Fruit fly (Drosophila melanogaster) Kc167 (cell line): ENCODE results near the gene CG14369.

Experiments used
- Myc ChIP-seq: fragments of >200 bp; optimal IDR thresholded peaks from 2 replicates; lab custom pipeline; 2017; ENCODE audit warnings: missing external identifiers
- Sin3A ChIP-seq: fragments of >200 bp; optimal IDR thresholded peaks from 2 replicates; lab custom pipeline; 2018; ENCODE audit warnings: missing external identifiers
- h ChIP-seq: fragments of >200 bp; optimal IDR thresholded peaks from 3 replicates; lab custom pipeline; 2018; ENCODE audit warnings: missing external identifiers
- insv ChIP-seq: fragments of >200 bp; optimal IDR thresholded peaks from 3 replicates; lab custom pipeline; 2018; ENCODE audit warnings: missing external identifiers
- psq ChIP-seq: fragments of >200 bp; optimal IDR thresholded peaks from 2 replicates; lab custom pipeline; 2017; ENCODE audit warnings: missing external identifiers
- ttk ChIP-seq: sonication (Bioruptor generic); optimal IDR thresholded peaks from 2 replicates; lab custom pipeline; 2017; ENCODE audit warnings: missing external identifiers

Gene CG14369

DNA sequence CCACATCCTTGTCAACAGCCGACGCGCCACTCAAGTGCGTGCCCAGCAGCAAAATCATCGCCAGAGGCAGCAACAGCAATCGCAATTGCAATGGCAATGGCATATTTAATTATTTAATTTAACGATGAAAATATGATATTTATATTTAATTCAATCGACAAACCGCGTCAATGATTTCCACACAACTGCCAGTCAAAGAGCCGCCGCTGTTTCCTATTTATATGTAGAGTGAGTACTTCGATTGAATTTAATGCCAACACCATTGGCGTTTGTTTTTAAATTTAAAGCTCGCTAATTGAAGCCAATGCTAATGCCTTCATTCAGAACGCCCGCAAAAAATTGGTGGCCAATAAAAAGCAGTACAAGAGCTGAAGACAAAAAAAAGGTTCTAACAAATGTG, at the start of gene CG14369:
Gene CG14369, minus strand, starts transcription at position 101 of the 400 bp plus-strand sequence.
- no peak for TF ChIP-seq psq
- no peak for TF ChIP-seq Myc (lab: Kevin White, UChicago)
- TF ChIP-seq Sin3A (lab: Kevin White, UChicago): no peak
- no peak for TF ChIP-seq h (lab: Kevin White, UChicago)
- TF ChIP-seq ttk (lab: Kevin White, UChicago): no peak
- no peak for TF ChIP-seq insv (lab: Kevin White, UChicago)

- TF ChIP-seq psq (no peak), h (lab: Kevin White, UChicago) (no peak), insv (lab: Kevin White, UChicago) (no peak), ttk (lab: Kevin White, UChicago) (no peak), Myc (lab: Kevin White, UChicago) (no peak), Sin3A (lab: Kevin White, UChicago) (no peak)
Measured at dm6 chr3R:13631642-13632041, 39.2 kb upstream of the CG14369 start, which contains the start of gene CG10841. Gene CG10841, plus strand, starts transcription at chr3R:13631942.

DNA sequence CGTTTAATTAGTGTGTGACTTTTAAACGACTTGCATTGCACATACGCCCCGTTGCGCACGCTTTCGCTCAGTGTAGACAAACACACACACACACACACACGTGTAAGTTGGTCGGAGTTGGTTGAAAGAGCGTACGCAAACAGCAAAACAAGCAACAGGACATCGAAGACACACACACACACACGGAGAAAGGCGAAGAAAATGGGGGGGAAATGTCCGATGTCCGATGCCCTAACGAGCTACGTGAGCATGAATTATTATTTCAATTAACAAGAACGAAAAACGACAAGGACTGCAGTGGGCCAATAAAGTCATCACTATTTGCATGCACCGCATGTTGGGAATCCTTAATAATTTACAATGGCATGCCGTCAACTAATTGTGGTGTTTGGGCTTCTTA, 24.8 kb upstream of the CG14369 start:
- TF ChIP-seq insv (lab: Kevin White, UChicago) (no peak), ttk (lab: Kevin White, UChicago) (no peak), psq (no peak), Myc (lab: Kevin White, UChicago) (no peak)

DNA sequence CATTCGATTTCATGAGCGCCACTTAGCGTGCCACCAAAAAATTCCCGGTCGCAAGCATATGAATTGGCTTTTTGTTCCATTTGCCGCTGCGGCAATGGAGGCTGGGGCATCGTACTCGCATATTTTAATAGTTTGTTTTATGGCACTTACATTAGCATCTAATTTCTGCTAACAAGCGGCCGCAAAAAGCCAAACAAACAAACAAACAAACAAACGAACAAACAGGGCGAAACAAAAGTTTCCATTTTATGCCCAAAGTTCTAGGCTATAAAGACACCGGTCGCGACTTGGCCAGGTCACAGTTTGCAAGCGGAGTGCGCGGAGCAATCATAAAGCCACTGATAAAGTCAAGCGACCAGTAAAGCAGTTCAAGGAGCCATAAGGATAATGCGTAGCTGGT, 23.2 kb upstream of the CG14369 start, which contains the start of gene CG9269:
Gene CG9269, plus strand, starts transcription at position 301 of the 400 bp plus-strand sequence.
- TF ChIP-seq Myc (lab: Kevin White, UChicago): no peak
- no peak for TF ChIP-seq insv (lab: Kevin White, UChicago)
- no peak for TF ChIP-seq Sin3A (lab: Kevin White, UChicago)
- no peak for TF ChIP-seq h (lab: Kevin White, UChicago)
- TF ChIP-seq psq: no peak

DNA sequence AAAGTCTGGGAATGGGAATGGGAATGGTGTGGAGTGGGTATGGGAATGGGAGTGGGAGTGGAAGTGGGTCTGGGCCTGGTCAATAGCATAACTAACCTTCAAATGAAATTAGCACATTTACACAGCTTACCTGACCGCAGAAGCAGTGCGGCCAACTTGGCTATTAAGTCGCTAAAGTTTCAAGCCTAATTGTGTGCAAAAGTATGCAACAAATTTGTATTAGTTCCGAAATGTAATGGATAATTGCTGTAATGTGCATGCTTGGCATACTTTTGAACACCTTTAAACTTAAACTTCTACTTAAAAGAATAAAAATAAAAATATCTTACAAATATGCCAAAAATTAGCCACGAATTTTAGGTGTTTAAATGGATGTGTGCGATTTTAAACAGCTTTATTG, 22.6 kb upstream of the CG14369 start:
- no peak for TF ChIP-seq Myc (lab: Kevin White, UChicago)

- TF ChIP-seq h (lab: Kevin White, UChicago) (no peak), Sin3A (lab: Kevin White, UChicago) (no peak), ttk (lab: Kevin White, UChicago) (no peak), insv (lab: Kevin White, UChicago) (no peak), Myc (lab: Kevin White, UChicago) (no peak), psq (no peak)
Measured at dm6 chr3R:13612333-13612732, 19.9 kb upstream of the CG14369 start, which contains the start of gene CG9757. Gene CG9757, minus strand, starts transcription at chr3R:13612433.

- no peak for TF ChIP-seq insv (lab: Kevin White, UChicago)
- no peak for TF ChIP-seq Myc (lab: Kevin White, UChicago)
- no peak for TF ChIP-seq psq
- TF ChIP-seq h (lab: Kevin White, UChicago): no peak
- no peak for TF ChIP-seq Sin3A (lab: Kevin White, UChicago)
Measured at dm6 chr3R:13609146-13609545, 16.7 kb upstream of the CG14369 start, which contains the start of gene CG9759. Gene CG9759, minus strand, starts transcription at chr3R:13609246.

DNA sequence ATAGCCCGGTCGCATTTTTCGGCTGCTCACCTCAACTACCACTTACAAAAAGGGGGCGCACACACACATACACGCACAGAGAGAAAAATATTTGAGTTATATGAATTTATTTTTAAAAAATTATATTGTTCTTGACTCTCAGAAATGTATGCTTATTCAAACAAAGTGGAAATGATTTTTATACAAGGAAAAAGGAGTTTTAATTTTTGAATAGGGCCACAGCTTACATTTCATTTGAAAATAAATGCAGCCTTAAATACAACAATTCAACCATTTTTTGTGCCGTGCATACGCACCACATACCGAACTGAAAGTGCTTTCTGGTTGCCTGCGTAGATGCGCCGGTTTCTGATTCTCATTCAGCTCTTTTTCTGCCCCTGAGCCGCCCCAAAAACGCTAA, 8.1 kb upstream of the CG14369 start:
- TF ChIP-seq psq: no peak
- TF ChIP-seq Myc (lab: Kevin White, UChicago): no peak
- no peak for TF ChIP-seq insv (lab: Kevin White, UChicago)
- TF ChIP-seq Sin3A (lab: Kevin White, UChicago): no peak
- no peak for TF ChIP-seq ttk (lab: Kevin White, UChicago)
- no peak for TF ChIP-seq h (lab: Kevin White, UChicago)

- TF ChIP-seq Myc (lab: Kevin White, UChicago) (no peak), h (lab: Kevin White, UChicago) (no peak), Sin3A (lab: Kevin White, UChicago) (no peak), psq (no peak), insv (lab: Kevin White, UChicago) (no peak), ttk (lab: Kevin White, UChicago) (no peak)
Measured at dm6 chr3R:13596409-13596808, 4.0 kb upstream of the CG14369 start.

- no peak for TF ChIP-seq ttk (lab: Kevin White, UChicago)
- no peak for TF ChIP-seq psq
- TF ChIP-seq Sin3A (lab: Kevin White, UChicago): no peak
- TF ChIP-seq h (lab: Kevin White, UChicago): no peak
Measured at dm6 chr3R:13587697-13588096, 4.8 kb downstream of the CG14369 start, which contains the start of gene CG14370. Gene CG14370, plus strand, starts transcription at chr3R:13587997.

dm6 chr3R:13553875-13554399, 38.5 kb downstream of the CG14369 start:
- TF ChIP-seq Myc (lab: Kevin White, UChicago) (no peak), Sin3A (lab: Kevin White, UChicago) (no peak), psq (no peak), h (lab: Kevin White, UChicago) (no peak), insv (lab: Kevin White, UChicago) (no peak), ttk (lab: Kevin White, UChicago) (no peak)

- TF ChIP-seq h (lab: Kevin White, UChicago) (no peak), Sin3A (lab: Kevin White, UChicago) (no peak), psq (no peak), insv (lab: Kevin White, UChicago) (no peak), ttk (lab: Kevin White, UChicago) (no peak), Myc (lab: Kevin White, UChicago) (no peak)
Measured at dm6 chr3R:13553152-13553874, 39.1 kb downstream of the CG14369 start.
